Worm (Caenorhabditis elegans): ENCODE measurements around the gene K09F5.1.

The K09F5.1 gene

DNA sequence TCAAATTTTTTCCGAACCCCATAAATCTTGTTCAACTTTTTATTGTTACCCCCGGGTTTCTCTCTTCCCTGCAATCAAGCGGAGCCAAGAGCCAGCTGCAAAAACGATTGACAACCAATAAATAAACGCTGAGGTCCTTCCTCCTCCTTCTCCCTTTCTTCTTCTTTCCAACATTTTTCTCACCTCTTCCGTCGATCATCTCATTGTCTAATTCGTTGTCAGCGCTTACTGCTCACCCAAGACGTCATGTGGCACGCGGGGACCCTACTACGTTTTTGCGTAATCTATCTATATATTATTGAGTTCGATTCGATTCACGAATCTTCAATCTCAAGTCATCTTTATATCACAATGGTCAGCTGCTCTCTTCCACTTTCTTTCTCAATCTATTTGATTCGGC lies 24.0 kb upstream of the K09F5.1 start:
- TF ChIP-seq nhr-129 (tag; optimal IDR thresholded peaks at IDR 0.05) (peak; percentile 45), mab-5 (tag; optimal IDR thresholded peaks at IDR 0.05) (peak; percentile 18), nhr-21 (tag; optimal IDR thresholded peaks at IDR 0.05) (no peak), blmp-1 (tag; optimal IDR thresholded peaks at IDR 0.05; ENCODE audit: insufficient read depth) (no peak), nhr-237 (tag; optimal IDR thresholded peaks at IDR 0.05) (no peak), lsy-2 (tag; optimal IDR thresholded peaks at IDR 0.05) (peak in 1 of 2 experiments; percentile 10), nhr-6 (tag; optimal IDR thresholded peaks at IDR 0.05) (no peak), sma-9 (GFP tag; optimal IDR thresholded peaks at IDR 0.05) (peak; percentile 46), sma-9 (tag; optimal IDR thresholded peaks at IDR 0.05) (no peak), lin-13 (GFP tag; optimal IDR thresholded peaks at IDR 0.05) (no peak), ceh-82 (tag; optimal IDR thresholded peaks at IDR 0.05) (no peak), crh-2 (tag; optimal IDR thresholded peaks at IDR 0.05) (no peak), nhr-77 (tag; optimal IDR thresholded peaks at IDR 0.05) (no peak), ztf-11 (tag; optimal IDR thresholded peaks at IDR 0.05) (no peak), unc-62 (GFP tag; optimal IDR thresholded peaks at IDR 0.05) (no peak), F13H6.1 (tag; optimal IDR thresholded peaks at IDR 0.05) (peak; percentile 76), skn-1 (tag; optimal IDR thresholded peaks at IDR 0.05) (no peak), nhr-12 (tag; optimal IDR thresholded peaks at IDR 0.05) (no peak), zag-1 (tag; optimal IDR thresholded peaks at IDR 0.05) (no peak), sem-4 (tag; optimal IDR thresholded peaks at IDR 0.05) (no peak)

DNA sequence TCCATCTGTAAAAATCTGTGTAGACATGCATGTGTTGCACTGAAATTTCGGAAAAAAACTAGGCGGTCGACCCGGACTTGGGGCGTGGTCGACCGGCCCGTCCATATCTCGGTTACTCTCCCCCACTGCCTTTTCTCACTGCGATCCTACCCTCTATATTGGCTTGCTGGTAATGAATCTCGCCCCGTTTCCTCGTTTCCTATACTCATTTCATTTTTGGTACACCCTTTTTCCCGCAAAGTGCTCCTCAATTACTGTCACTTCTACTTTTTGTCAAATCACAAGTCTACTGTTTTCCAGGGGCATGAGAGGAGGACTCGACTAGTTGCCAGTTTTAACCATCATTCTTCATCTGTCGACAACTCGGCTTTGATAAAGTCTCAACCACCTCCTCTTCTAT lies 20.5 kb upstream of the K09F5.1 start, which contains the start of gene K09F5.6:
K09F5.6 (plus strand) TSS at position 301 of the 400 bp plus-strand sequence.
- TF ChIP-seq ztf-4 (tag; optimal IDR thresholded peaks at IDR 0.05) (no peak), skn-1 (tag; optimal IDR thresholded peaks at IDR 0.05) (no peak), nhr-77 (tag; optimal IDR thresholded peaks at IDR 0.05) (no peak), R02D3.7 (tag; optimal IDR thresholded peaks at IDR 0.05) (no peak), Y55F3AM.14 (GFP tag; optimal IDR thresholded peaks at IDR 0.05) (no peak), crh-2 (tag; optimal IDR thresholded peaks at IDR 0.05) (no peak), nhr-25 (tag; optimal IDR thresholded peaks at IDR 0.05) (no peak), dmd-4 (tag; optimal IDR thresholded peaks at IDR 0.05) (no peak)

DNA sequence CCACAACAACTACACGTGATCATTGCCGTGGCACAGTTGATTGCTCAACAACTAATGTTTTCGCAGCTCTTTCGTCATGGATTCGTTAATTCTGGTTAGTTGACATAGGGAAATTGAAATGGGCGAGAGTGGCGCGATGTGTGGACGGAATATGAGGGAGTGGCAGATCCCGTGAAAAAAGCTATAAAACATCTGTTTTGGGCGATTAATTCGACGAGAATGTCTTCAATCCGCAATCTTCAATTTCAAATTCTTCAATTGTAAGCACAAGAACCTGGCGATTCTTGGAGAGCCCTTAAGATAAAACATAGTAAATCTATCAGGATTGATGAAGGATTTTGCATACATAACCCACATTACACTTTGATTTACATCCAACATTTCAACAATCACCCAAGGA lies 18.9 kb upstream of the K09F5.1 start:
- TF ChIP-seq gmeb-1 (tag; optimal IDR thresholded peaks at IDR 0.05) (no peak), nhr-77 (tag; optimal IDR thresholded peaks at IDR 0.05) (no peak), ztf-11 (tag; optimal IDR thresholded peaks at IDR 0.05) (no peak), egl-27 (tag; optimal IDR thresholded peaks at IDR 0.05) (no peak), nhr-6 (tag; optimal IDR thresholded peaks at IDR 0.05) (no peak), aly-2 (tag; optimal IDR thresholded peaks at IDR 0.05) (no peak), C34F6.9 (tag; optimal IDR thresholded peaks at IDR 0.05) (no peak), lin-13 (GFP tag; optimal IDR thresholded peaks at IDR 0.05) (no peak), unc-62 (GFP tag; optimal IDR thresholded peaks at IDR 0.05) (no peak), crh-2 (tag; optimal IDR thresholded peaks at IDR 0.05) (no peak), snpc-4 (tag; optimal IDR thresholded peaks at IDR 0.05) (no peak), lsy-2 (tag; optimal IDR thresholded peaks at IDR 0.05) (no peak)

DNA sequence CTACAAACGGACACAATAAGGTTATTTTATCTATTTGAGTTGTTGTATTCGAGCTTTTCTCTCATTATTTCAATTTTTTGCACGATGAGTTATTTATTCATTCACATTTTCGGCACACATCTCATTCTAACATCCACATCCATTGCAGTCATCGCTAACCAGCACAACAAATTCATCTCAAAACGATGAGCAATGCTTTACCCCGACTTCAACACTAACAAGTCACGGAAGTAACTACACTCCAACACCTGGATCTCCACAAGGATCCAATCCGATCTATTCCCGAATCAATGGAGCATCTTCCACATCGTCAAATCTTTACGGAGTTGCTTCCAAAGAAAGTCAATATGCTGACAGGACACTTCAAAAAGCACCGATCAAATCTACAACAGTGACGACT lies 15.4 kb upstream of the K09F5.1 start:
- TF ChIP-seq zag-1 (tag; optimal IDR thresholded peaks at IDR 0.05) = no peak
- no peak for TF ChIP-seq fos-1 (tag; optimal IDR thresholded peaks at IDR 0.05)
- TF ChIP-seq unc-55 (GFP tag; optimal IDR thresholded peaks at IDR 0.05) = no peak
- no peak for TF ChIP-seq ztf-4 (tag; optimal IDR thresholded peaks at IDR 0.05)
- TF ChIP-seq mdl-1 (tag; optimal IDR thresholded peaks at IDR 0.05) = no peak
- TF ChIP-seq ceh-82 (tag; optimal IDR thresholded peaks at IDR 0.05) = no peak
- no peak for TF ChIP-seq ama-1 (optimal IDR thresholded peaks at IDR 0.05)

DNA sequence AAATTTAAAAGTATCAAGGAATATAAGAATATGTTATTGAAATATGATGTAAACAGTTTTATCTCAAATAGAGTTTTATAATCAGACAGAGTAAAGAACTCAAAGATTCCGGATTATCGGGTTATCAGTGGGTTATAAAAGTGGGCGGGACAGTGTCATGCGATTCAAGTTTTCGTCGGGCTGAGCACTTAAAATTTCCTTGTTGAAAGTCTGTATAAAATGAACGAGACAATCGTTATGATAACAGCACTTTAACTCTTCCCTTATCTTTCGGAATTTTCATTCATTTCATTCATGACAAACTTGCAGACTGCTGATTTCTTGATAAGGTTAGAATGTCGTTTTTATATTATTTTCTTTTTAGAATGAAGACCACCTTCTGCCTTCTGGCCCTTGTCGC lies 13.8 kb upstream of the K09F5.1 start, which contains the start of gene spp-14:
spp-14 (plus strand) TSS at position 365 of the 400 bp plus-strand sequence.
- TF ChIP-seq blmp-1 (tag; optimal IDR thresholded peaks at IDR 0.05; ENCODE audit: insufficient read depth) (no peak), fos-1 (tag; optimal IDR thresholded peaks at IDR 0.05) (peak; percentile 78), R02D3.7 (tag; optimal IDR thresholded peaks at IDR 0.05) (no peak), lsy-2 (tag; optimal IDR thresholded peaks at IDR 0.05) (no peak), nhr-129 (tag; optimal IDR thresholded peaks at IDR 0.05) (no peak), egl-27 (tag; optimal IDR thresholded peaks at IDR 0.05) (no peak), snpc-4 (tag; optimal IDR thresholded peaks at IDR 0.05) (no peak), ceh-82 (tag; optimal IDR thresholded peaks at IDR 0.05) (no peak), crh-2 (tag; optimal IDR thresholded peaks at IDR 0.05) (peak; percentile 35), ztf-11 (tag; optimal IDR thresholded peaks at IDR 0.05) (no peak), gmeb-1 (tag; optimal IDR thresholded peaks at IDR 0.05) (peak; percentile 49), F13H6.1 (tag; optimal IDR thresholded peaks at IDR 0.05) (peak; percentile 58), lin-39 (tag; optimal IDR thresholded peaks at IDR 0.05) (no peak), Y55F3AM.14 (GFP tag; optimal IDR thresholded peaks at IDR 0.05) (no peak), nhr-25 (tag; optimal IDR thresholded peaks at IDR 0.05) (no peak), sma-3 (GFP tag; optimal IDR thresholded peaks at IDR 0.05) (peak; percentile 54), lin-13 (GFP tag; optimal IDR thresholded peaks at IDR 0.05) (no peak), unc-55 (GFP tag; optimal IDR thresholded peaks at IDR 0.05) (no peak), alr-1 (tag; optimal IDR thresholded peaks at IDR 0.05) (no peak), sma-9 (GFP tag; optimal IDR thresholded peaks at IDR 0.05) (peak; percentile 76), sma-9 (tag; optimal IDR thresholded peaks at IDR 0.05) (no peak)

Measured in whole organism, L2 larva.